Worm (Caenorhabditis elegans) whole organism, L3 larva: ENCODE results near the gene F31D5.6.

Experiments
- aly-2 ChIP-seq: fragments of 150-350 bp; optimal IDR thresholded peaks from 2 replicates; lab custom pipeline; 2014; ENCODE audit warnings: missing biosample characterization, missing genetic modification characterization
- ama-1 ChIP-seq: fragments of 150-350 bp; optimal IDR thresholded peaks from 2 replicates; lab custom pipeline; 2018
- elt-2 ChIP-seq: sonication (generic microtip); optimal IDR thresholded peaks from 2 replicates; lab custom pipeline; 2016; ENCODE audit warnings: missing genetic modification reagents, mild to moderate bottlenecking, missing genetic modification characterization, missing compliant biosample characterization
- fkh-10 ChIP-seq: sonication (generic microtip); optimal IDR thresholded peaks from 2 replicates; lab custom pipeline; 2017; ENCODE audit warnings: missing biosample characterization, missing genetic modification reagents, missing genetic modification characterization
- lin-15B ChIP-seq: fragments of 150-350 bp; optimal IDR thresholded peaks from 2 replicates; lab custom pipeline; 2014; ENCODE audit warnings: missing biosample characterization, missing genetic modification characterization
- lin-39 ChIP-seq: fragments of 150-350 bp; optimal IDR thresholded peaks from 2 replicates; lab custom pipeline; 2018; ENCODE audit warnings: missing biosample characterization, missing genetic modification reagents, missing genetic modification characterization
- skn-1 ChIP-seq: fragments of 150-350 bp; optimal IDR thresholded peaks from 2 replicates; lab custom pipeline; 2014; ENCODE audit warnings: missing biosample characterization, missing genetic modification characterization
- unc-39 ChIP-seq: sonication (generic microtip); optimal IDR thresholded peaks from 4 replicates; lab custom pipeline; 2017; ENCODE audit warnings: missing biosample characterization, missing genetic modification characterization

DNA sequence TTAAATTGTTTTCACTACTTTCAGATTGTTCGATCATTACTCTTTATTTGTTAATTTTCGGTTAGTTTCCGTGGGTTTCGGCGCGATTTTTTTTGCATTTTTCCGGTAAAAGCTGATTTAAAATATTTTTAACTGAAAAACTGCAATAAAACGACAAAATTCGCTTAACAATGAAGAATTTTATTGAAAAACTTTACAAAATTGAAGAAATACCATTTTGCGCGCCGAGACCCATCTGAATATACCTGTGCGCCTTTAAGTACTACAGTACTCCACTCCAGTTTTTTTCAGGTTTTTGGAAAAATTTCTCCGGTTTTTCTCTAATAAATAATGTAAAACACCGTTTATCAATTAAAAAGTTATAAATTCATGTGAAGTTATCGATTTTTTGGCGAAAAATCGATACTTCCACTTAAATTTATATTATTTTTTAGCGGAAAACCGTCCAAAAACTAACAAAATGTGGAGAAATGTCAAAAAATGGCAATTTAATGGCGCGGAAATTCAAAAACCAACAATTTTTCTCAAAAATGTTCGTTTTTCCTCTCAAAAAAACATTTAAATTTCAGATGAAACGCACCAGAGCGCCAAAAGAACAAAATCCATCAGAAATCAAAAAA, 21.4 kb downstream of the F31D5.6 start, which contains the start of gene C16A11.10:
- TF ChIP-seq ama-1 (lab: Kevin White, UChicago) (no peak), aly-2 (tag; lab: Kevin White, UChicago) (no peak), elt-2 (no peak), skn-1 (no peak), fkh-10 (no peak), unc-39 (no peak), lin-39 (tag; lab: Kevin White, UChicago) (no peak), lin-15B (tag; lab: Kevin White, UChicago) (no peak)
